Fruit fly (Drosophila melanogaster) whole organism, wandering third instar larva: ENCODE measurements around the gene CNMa.

Experiments
- Abd-B ChIP-seq: fragments of >200 bp; optimal IDR thresholded peaks from 2 replicates; lab custom pipeline; 2017; ENCODE audit warnings: missing biosample characterization, missing genetic modification characterization
- Hnf4 ChIP-seq: fragments of 200-800 bp; sonication (Bioruptor generic); optimal IDR thresholded peaks from 2 replicates; lab custom pipeline; 2016; ENCODE audit warnings: missing biosample characterization, mild to moderate bottlenecking, missing genetic modification characterization
- Hr83 ChIP-seq: fragments of 200-300 bp; sonication (Bioruptor generic); optimal IDR thresholded peaks from 2 replicates; lab custom pipeline; 2016; ENCODE audit warnings: missing biosample characterization, mild to moderate bottlenecking, missing genetic modification characterization, moderate library complexity; ENCODE audit not compliant: poor library complexity, severe bottlenecking
- Myc ChIP-seq: fragments of >200 bp; optimal IDR thresholded peaks from 2 replicates; lab custom pipeline; 2017
- OdsH ChIP-seq: fragments of 200-800 bp; sonication (Bioruptor generic); optimal IDR thresholded peaks from 2 replicates; lab custom pipeline; 2016; ENCODE audit warnings: missing biosample characterization, mild to moderate bottlenecking, missing genetic modification characterization
- Rel ChIP-seq, 2 experiments: fragments of 200-800 bp; sonication (Bioruptor generic) in 1 of 2; optimal IDR thresholded peaks; 2 replicates in 1 of 2; 3 replicates in 1 of 2; lab custom pipeline; 2016 to 2019; ENCODE audit warnings: mild to moderate bottlenecking in 2 of 2, missing biosample characterization in 2 of 2, missing genetic modification characterization in 2 of 2, moderate library complexity in 1 of 2
- Vsx2 ChIP-seq: fragments of 200-300, 225-300 bp; sonication (Bioruptor generic); optimal IDR thresholded peaks from 2 replicates; lab custom pipeline; 2018; ENCODE audit warnings: missing biosample characterization, missing genetic modification characterization; ENCODE audit not compliant: partially characterized antibody
- dmrt93B ChIP-seq: fragments of 200-800 bp; sonication (Bioruptor generic); optimal IDR thresholded peaks from 2 replicates; lab custom pipeline; 2018; ENCODE audit warnings: missing biosample characterization, mild to moderate bottlenecking, missing genetic modification characterization
- ey ChIP-seq: fragments of 200-800 bp; sonication (Bioruptor generic); optimal IDR thresholded peaks from 2 replicates; lab custom pipeline; 2016; ENCODE audit warnings: missing biosample characterization, missing genetic modification characterization
- h ChIP-seq: fragments of 200-800 bp; sonication (Bioruptor generic); optimal IDR thresholded peaks from 3 replicates; lab custom pipeline; 2016; ENCODE audit warnings: missing biosample characterization, mild to moderate bottlenecking, missing genetic modification characterization
- pan ChIP-seq: fragments of >200 bp; optimal IDR thresholded peaks from 2 replicates; lab custom pipeline; 2017
- psq ChIP-seq: fragments of 200-800 bp; sonication (Bioruptor generic); optimal IDR thresholded peaks from 3 replicates; lab custom pipeline; 2017; ENCODE audit warnings: missing biosample characterization, mild to moderate bottlenecking, missing genetic modification characterization, moderate library complexity
- usp ChIP-seq: fragments of >200 bp; optimal IDR thresholded peaks from 2 replicates; lab custom pipeline; 2017; ENCODE audit warnings: missing biosample characterization, missing genetic modification characterization

dm6 chr3L:1822365-1822764 is 33.0 kb downstream of the CNMa start:
- no peak for TF ChIP-seq psq (GFP tag; lab: Kevin White, UChicago)
- TF ChIP-seq h (GFP tag; lab: Kevin White, UChicago), result no peak
- no peak for TF ChIP-seq Abd-B (GFP tag; lab: Kevin White, UChicago)
- no peak for TF ChIP-seq OdsH
- no peak for TF ChIP-seq pan
- TF ChIP-seq usp, result no peak
- TF ChIP-seq dmrt93B (GFP tag; lab: Kevin White, UChicago), result no peak
- no peak for TF ChIP-seq Vsx2 (GFP tag; lab: Kevin White, UChicago)
- no peak for TF ChIP-seq ey
- no peak for TF ChIP-seq Rel (GFP tag; optimal IDR thresholded peaks at IDR 0.05; lab: Kevin White, UChicago)
- no peak for TF ChIP-seq Rel (tag; optimal IDR thresholded peaks at IDR 0.05; lab: Kevin White, UChicago)
- no peak for TF ChIP-seq Hr83 (GFP tag; lab: Kevin White, UChicago)
- TF ChIP-seq Hnf4 (GFP tag; lab: Kevin White, UChicago), result no peak
- TF ChIP-seq Myc (lab: Kevin White, UChicago), result no peak
